Worm (Caenorhabditis elegans): ENCODE measurements around the gene T07G12.2.

DNA sequence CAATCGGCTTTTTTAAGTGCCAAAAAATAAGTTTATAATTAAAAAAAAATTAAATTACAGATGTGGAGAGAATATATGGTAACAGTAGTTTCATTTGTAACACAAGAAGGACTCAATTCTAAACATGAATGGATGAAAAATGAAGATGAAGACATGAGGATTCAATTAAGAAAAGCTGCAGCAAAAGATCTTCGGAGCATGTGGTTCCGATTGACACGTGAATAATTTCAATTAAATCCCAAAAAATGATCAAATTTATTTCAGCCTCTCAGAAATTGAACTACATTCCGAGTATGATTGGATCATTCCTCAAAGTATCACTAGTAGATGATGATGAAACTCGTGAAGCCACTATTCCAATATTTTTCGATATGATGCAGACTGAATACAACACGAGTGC, 41.1 kb upstream of the T07G12.2 start:
- TF ChIP-seq unc-62 (GFP tag; optimal IDR thresholded peaks at IDR 0.05) (no peak), drap-1 (GFP tag; optimal IDR thresholded peaks at IDR 0.05) (no peak), blmp-1 (tag; optimal IDR thresholded peaks at IDR 0.05) (no peak), elt-3 (tag; optimal IDR thresholded peaks at IDR 0.05) (no peak), nhr-237 (tag; optimal IDR thresholded peaks at IDR 0.05) (no peak), bed-3 (GFP tag; optimal IDR thresholded peaks at IDR 0.05) (no peak), M03D4.4 (tag; optimal IDR thresholded peaks at IDR 0.05) (no peak), nhr-76 (tag; optimal IDR thresholded peaks at IDR 0.05) (no peak)
